Fruit fly (Drosophila melanogaster): Measurements from ENCODE around the gene IM33.

Gene IM33

dm6 chr2L:3696438-3696837 lies at the start of gene IM33:
TSS of gene IM33 (minus strand) at chr2L:3696658.
- peak; percentile 13 for TF ChIP-seq noc (tag; optimal IDR thresholded peaks at IDR 0.05)

- TF ChIP-seq noc (tag; optimal IDR thresholded peaks at IDR 0.05) = no peak
Observed at dm6 chr2L:3740443-3740842, 44.0 kb upstream of the IM33 start.

- TF ChIP-seq noc (tag; optimal IDR thresholded peaks at IDR 0.05) = no peak
Observed at dm6 chr2L:3737682-3738081, 41.2 kb upstream of the IM33 start.

- TF ChIP-seq noc (tag; optimal IDR thresholded peaks at IDR 0.05) = no peak
Observed at dm6 chr2L:3737003-3737662, 40.7 kb upstream of the IM33 start.

dm6 chr2L:3731055-3731454 lies 34.6 kb upstream of the IM33 start:
- no peak for TF ChIP-seq noc (tag; optimal IDR thresholded peaks at IDR 0.05)

- TF ChIP-seq noc (tag; optimal IDR thresholded peaks at IDR 0.05) = no peak
Observed at dm6 chr2L:3730182-3730975, 33.9 kb upstream of the IM33 start, which contains the start of gene CG10019. TSS of gene CG10019 (plus strand) at chr2L:3730466.

dm6 chr2L:3729635-3730034 lies 33.2 kb upstream of the IM33 start:
- TF ChIP-seq noc (tag; optimal IDR thresholded peaks at IDR 0.05) = no peak

- no peak for TF ChIP-seq noc (tag; optimal IDR thresholded peaks at IDR 0.05)
Observed at dm6 chr2L:3719414-3719959, 23.0 kb upstream of the IM33 start.

dm6 chr2L:3717673-3718235 lies 21.3 kb upstream of the IM33 start, which contains the start of the genes lectin-24A and Shaw:
TSS of gene lectin-24A (minus strand) at chr2L:3717773.
TSS of gene Shaw (plus strand) at chr2L:3718185.
- no peak for TF ChIP-seq noc (tag; optimal IDR thresholded peaks at IDR 0.05)

- TF ChIP-seq noc (tag; optimal IDR thresholded peaks at IDR 0.05) = no peak
Observed at dm6 chr2L:3713545-3714156, 17.2 kb upstream of the IM33 start.

- no peak for TF ChIP-seq noc (tag; optimal IDR thresholded peaks at IDR 0.05)
Observed at dm6 chr2L:3712949-3713416, 16.5 kb upstream of the IM33 start, which contains the start of the genes CG31955 and CG2818. TSS of gene CG31955 (minus strand) at chr2L:3713105. TSS of gene CG2818 (plus strand) at chr2L:3713360.

dm6 chr2L:3711665-3712064 lies 15.2 kb upstream of the IM33 start, which contains the start of gene cutlet:
TSS of gene cutlet (minus strand) at chr2L:3711748.
- no peak for TF ChIP-seq noc (tag; optimal IDR thresholded peaks at IDR 0.05)

dm6 chr2L:3706963-3707362 lies 10.5 kb upstream of the IM33 start, which contains the start of gene CG31777:
TSS of gene CG31777 (minus strand) at chr2L:3707063.
- TF ChIP-seq noc (tag; optimal IDR thresholded peaks at IDR 0.05) = no peak

- TF ChIP-seq noc (tag; optimal IDR thresholded peaks at IDR 0.05) = peak; percentile 77
Observed at dm6 chr2L:3705438-3705921, 9.0 kb upstream of the IM33 start, which contains the start of gene CG31778. TSS of gene CG31778 (minus strand) at chr2L:3705488.

dm6 chr2L:3703260-3703659 lies 6.8 kb upstream of the IM33 start, which contains the start of gene CG2816:
TSS of gene CG2816 (plus strand) at chr2L:3703659.
- peak; percentile 94 for TF ChIP-seq noc (tag; optimal IDR thresholded peaks at IDR 0.05)
